Worm (Caenorhabditis elegans) whole organism, mixed stage, embryonic: ENCODE data around the gene F09C8.2.

Experiments
- M03D4.4 ChIP-seq: sonication (generic microtip); optimal IDR thresholded peaks from 2 replicates; lab custom pipeline; 2017; ENCODE audit warnings: mild to moderate bottlenecking, missing genetic modification characterization, missing compliant biosample characterization
- bed-3 ChIP-seq: fragments of 200-800 bp; sonication (Bioruptor generic); optimal IDR thresholded peaks from 3 replicates; lab custom pipeline; 2018; ENCODE audit warnings: mild to moderate bottlenecking, missing genetic modification characterization, moderate library complexity, missing compliant biosample characterization
- blmp-1 ChIP-seq: fragments of 150-350 bp; optimal IDR thresholded peaks from 2 replicates; lab custom pipeline; 2014; ENCODE audit warnings: missing biosample characterization, missing genetic modification characterization
- ceh-39 ChIP-seq: fragments of 150-350 bp; optimal IDR thresholded peaks from 2 replicates; lab custom pipeline; 2014; ENCODE audit warnings: missing biosample characterization, missing genetic modification characterization
- ceh-43 ChIP-seq: fragments of 200-800 bp; sonication (Bioruptor generic); optimal IDR thresholded peaks from 2 replicates; lab custom pipeline; 2018; ENCODE audit warnings: mild to moderate bottlenecking, missing genetic modification characterization, moderate library complexity, missing compliant biosample characterization
- ces-1 ChIP-seq: fragments of 150-350 bp; optimal IDR thresholded peaks from 2 replicates; lab custom pipeline; 2014; ENCODE audit warnings: missing biosample characterization, missing genetic modification reagents, missing genetic modification characterization
- cnd-1 ChIP-seq: fragments of 200-800 bp; sonication (Bioruptor generic); optimal IDR thresholded peaks from 2 replicates; lab custom pipeline; 2018; ENCODE audit warnings: mild to moderate bottlenecking, missing genetic modification characterization, missing compliant biosample characterization
- drap-1 ChIP-seq: fragments of 200-800 bp; sonication (Bioruptor generic); optimal IDR thresholded peaks from 3 replicates; lab custom pipeline; 2018; ENCODE audit warnings: mild to moderate bottlenecking, missing genetic modification characterization, missing compliant biosample characterization
- elt-1 ChIP-seq: sonication (generic microtip); optimal IDR thresholded peaks from 2 replicates; lab custom pipeline; 2017; ENCODE audit warnings: missing genetic modification characterization, mild to moderate bottlenecking, missing compliant biosample characterization, antibody characterized with exemption, moderate library complexity, borderline replicate concordance; ENCODE audit not compliant: insufficient read depth
- elt-3 ChIP-seq: fragments of 150-350 bp; optimal IDR thresholded peaks from 2 replicates; lab custom pipeline; 2014; ENCODE audit warnings: missing biosample characterization, missing genetic modification characterization
- flh-1 ChIP-seq: fragments of 200-800 bp; sonication (Bioruptor generic); optimal IDR thresholded peaks from 2 replicates; lab custom pipeline; 2018; ENCODE audit warnings: mild to moderate bottlenecking, missing genetic modification characterization, moderate library complexity, missing compliant biosample characterization
- ham-2 ChIP-seq: fragments of 200-800 bp; sonication (Bioruptor generic); optimal IDR thresholded peaks from 2 replicates; lab custom pipeline; 2018; ENCODE audit warnings: mild to moderate bottlenecking, missing genetic modification characterization, missing compliant biosample characterization
- hlh-1 ChIP-seq: fragments of 150-350 bp; optimal IDR thresholded peaks from 2 replicates; lab custom pipeline; 2014; ENCODE audit warnings: missing biosample characterization, missing genetic modification reagents, missing genetic modification characterization
- lin-13 ChIP-seq: fragments of 150-350 bp; optimal IDR thresholded peaks from 2 replicates; lab custom pipeline; 2014; ENCODE audit warnings: missing biosample characterization, missing genetic modification characterization
- lin-32 ChIP-seq: fragments of 200-800 bp; sonication (Bioruptor generic); optimal IDR thresholded peaks from 2 replicates; lab custom pipeline; 2018; ENCODE audit warnings: mild to moderate bottlenecking, missing genetic modification characterization, missing compliant biosample characterization
- mab-5 ChIP-seq: fragments of 150-350 bp; optimal IDR thresholded peaks from 2 replicates; lab custom pipeline; 2014; ENCODE audit warnings: missing biosample characterization, missing genetic modification characterization
- mls-2 ChIP-seq: sonication (generic microtip); optimal IDR thresholded peaks from 2 replicates; lab custom pipeline; 2016; ENCODE audit warnings: mild to moderate bottlenecking, missing genetic modification characterization, moderate library complexity, missing compliant biosample characterization
- nhr-12 ChIP-seq: fragments of 150-350 bp; optimal IDR thresholded peaks from 2 replicates; lab custom pipeline; 2014; ENCODE audit warnings: missing biosample characterization, missing genetic modification characterization
- nhr-28 ChIP-seq: fragments of 150-350 bp; optimal IDR thresholded peaks from 2 replicates; lab custom pipeline; 2014; ENCODE audit warnings: missing biosample characterization, missing genetic modification characterization
- nhr-76 ChIP-seq: sonication (generic microtip); optimal IDR thresholded peaks from 2 replicates; lab custom pipeline; 2017; ENCODE audit warnings: missing biosample characterization, missing genetic modification characterization
- pha-4 ChIP-seq: fragments of 150-350 bp; optimal IDR thresholded peaks from 2 replicates; lab custom pipeline; 2018; ENCODE audit warnings: missing biosample characterization, missing genetic modification reagents, missing genetic modification characterization
- snpc-4 ChIP-seq: fragments of 150-350 bp; optimal IDR thresholded peaks from 2 replicates; lab custom pipeline; 2014; ENCODE audit warnings: missing biosample characterization, missing genetic modification characterization
- sptf-1 ChIP-seq: sonication (generic microtip); optimal IDR thresholded peaks from 2 replicates; lab custom pipeline; 2017; ENCODE audit warnings: mild to moderate bottlenecking, missing genetic modification characterization, moderate library complexity, missing compliant biosample characterization
- tbx-8 ChIP-seq: fragments of 200-800 bp; sonication (Bioruptor generic); optimal IDR thresholded peaks from 2 replicates; lab custom pipeline; 2018; ENCODE audit warnings: mild to moderate bottlenecking, missing genetic modification characterization, moderate library complexity, missing compliant biosample characterization
- unc-120 ChIP-seq: sonication (generic microtip); optimal IDR thresholded peaks from 2 replicates; lab custom pipeline; 2017; ENCODE audit warnings: missing genetic modification characterization, missing compliant biosample characterization; ENCODE audit not compliant: poor library complexity, severe bottlenecking
- unc-39 ChIP-seq: fragments of 150-350 bp; optimal IDR thresholded peaks from 2 replicates; lab custom pipeline; 2014; ENCODE audit warnings: missing biosample characterization, missing genetic modification characterization
- unc-62 ChIP-seq: fragments of 150-350 bp; optimal IDR thresholded peaks from 2 replicates; lab custom pipeline; 2014; ENCODE audit warnings: missing biosample characterization, missing genetic modification reagents, missing genetic modification characterization
- ztf-11 ChIP-seq: fragments of 150-350 bp; optimal IDR thresholded peaks from 2 replicates; lab custom pipeline; 2014; ENCODE audit warnings: missing biosample characterization, missing genetic modification characterization

Gene F09C8.2

ce11 chrX:16143853-16144252 is 3.0 kb downstream of the F09C8.2 start:
- TF ChIP-seq drap-1 (GFP tag; lab: Kevin White, UChicago): peak; percentile 27
- peak; percentile 5 for TF ChIP-seq pha-4 (tag; lab: Kevin White, UChicago)
- TF ChIP-seq lin-32 (GFP tag; lab: Kevin White, UChicago): no peak
- TF ChIP-seq unc-120 (tag; lab: Kevin White, UChicago): no peak
- peak; percentile 51 for TF ChIP-seq sptf-1
- TF ChIP-seq ceh-43: no peak

ce11 chrX:16140822-16141221 is 6.0 kb downstream of the F09C8.2 start:
- TF ChIP-seq unc-62 (GFP tag; lab: Kevin White, UChicago) (no peak), drap-1 (GFP tag; lab: Kevin White, UChicago) (no peak), blmp-1 (no peak), mls-2 (tag; lab: Kevin White, UChicago) (no peak)

ce11 chrX:16133815-16134214 is 13.0 kb downstream of the F09C8.2 start:
- peak; percentile 35 for TF ChIP-seq mls-2 (tag; lab: Kevin White, UChicago)
- peak; percentile 10 for TF ChIP-seq drap-1 (GFP tag; lab: Kevin White, UChicago)
- TF ChIP-seq blmp-1: no peak
- peak; percentile 50 for TF ChIP-seq sptf-1
- no peak for TF ChIP-seq pha-4 (tag; lab: Kevin White, UChicago)
- TF ChIP-seq hlh-1 (tag; lab: Kevin White, UChicago): peak; percentile 49

- TF ChIP-seq pha-4 (tag; lab: Kevin White, UChicago): peak; percentile 0
- TF ChIP-seq ztf-11 (tag; lab: Kevin White, UChicago): no peak
- peak; percentile 44 for TF ChIP-seq M03D4.4 (tag; lab: Kevin White, UChicago)
- TF ChIP-seq flh-1: no peak
Observed at ce11 chrX:16131044-16131443, 15.8 kb downstream of the F09C8.2 start.

ce11 chrX:16130213-16130612 is 16.6 kb downstream of the F09C8.2 start:
- TF ChIP-seq nhr-12 (tag; lab: Kevin White, UChicago): no peak
- no peak for TF ChIP-seq nhr-28
- TF ChIP-seq unc-62 (GFP tag; lab: Kevin White, UChicago): no peak
- TF ChIP-seq pha-4 (tag; lab: Kevin White, UChicago): no peak
- TF ChIP-seq elt-1 (tag; lab: Kevin White, UChicago): no peak
- no peak for TF ChIP-seq mab-5 (tag; lab: Kevin White, UChicago)
- no peak for TF ChIP-seq bed-3 (GFP tag; lab: Kevin White, UChicago)
- TF ChIP-seq drap-1 (GFP tag; lab: Kevin White, UChicago): no peak
- no peak for TF ChIP-seq lin-13 (tag; lab: Kevin White, UChicago)
- no peak for TF ChIP-seq hlh-1 (tag; lab: Kevin White, UChicago)
- no peak for TF ChIP-seq flh-1
- no peak for TF ChIP-seq cnd-1
- no peak for TF ChIP-seq tbx-8 (GFP tag; lab: Kevin White, UChicago)
- TF ChIP-seq unc-39 (tag; lab: Kevin White, UChicago): no peak
- no peak for TF ChIP-seq snpc-4 (tag; lab: Kevin White, UChicago)
- TF ChIP-seq mls-2 (tag; lab: Kevin White, UChicago): no peak
- no peak for TF ChIP-seq ztf-11 (tag; lab: Kevin White, UChicago)
- no peak for TF ChIP-seq elt-3 (tag; lab: Kevin White, UChicago)
- no peak for TF ChIP-seq ham-2 (GFP tag; lab: Kevin White, UChicago)

- peak; percentile 12 for TF ChIP-seq sptf-1
- TF ChIP-seq unc-120 (tag; lab: Kevin White, UChicago): peak; percentile 34
- peak; percentile 64 for TF ChIP-seq ces-1 (GFP tag; lab: Kevin White, UChicago)
- TF ChIP-seq lin-32 (GFP tag; lab: Kevin White, UChicago): no peak
- TF ChIP-seq, all 35 proteins: peak for 3
Observed at ce11 chrX:16128794-16129193, 18.0 kb downstream of the F09C8.2 start, which contains the start of gene ZK1073.1. TSS of gene ZK1073.1 (minus strand) at chrX:16128865.

ce11 chrX:16124794-16125193 is 22.0 kb downstream of the F09C8.2 start:
- TF ChIP-seq mab-5 (tag; lab: Kevin White, UChicago) (no peak), ceh-39 (tag; lab: Kevin White, UChicago) (no peak), lin-13 (tag; lab: Kevin White, UChicago) (no peak), flh-1 (no peak), nhr-76 (tag; lab: Kevin White, UChicago) (no peak)
